Worm (Caenorhabditis elegans) whole organism, early embryonic: Measurements from ENCODE around the gene fbxc-23.

Experiments
- ama-1 ChIP-seq: fragments of 150-350 bp; optimal IDR thresholded peaks from 2 replicates; lab custom pipeline; 2014
- ceh-13 ChIP-seq: fragments of 200-800 bp; sonication (Bioruptor generic); optimal IDR thresholded peaks from 2 replicates; lab custom pipeline; 2018; ENCODE audit warnings: mild to moderate bottlenecking, missing genetic modification characterization, missing compliant biosample characterization
- hmg-4 ChIP-seq: fragments of 200-800 bp; sonication (Bioruptor generic); optimal IDR thresholded peaks from 2 replicates; lab custom pipeline; 2018; ENCODE audit warnings: mild to moderate bottlenecking, missing genetic modification characterization, missing compliant biosample characterization
- scrt-1 ChIP-seq: fragments of 200-800 bp; sonication (Bioruptor generic); IDR thresholded peaks from 2 replicates; pipeline ENCODE4 v1.3.6; 2022; ENCODE audit warnings: missing genetic modification characterization, missing compliant biosample characterization
- sea-1 ChIP-seq: fragments of 200-800 bp; sonication (Bioruptor generic); conservative IDR thresholded peaks from 2 replicates; pipeline ENCODE4 v1.3.6; 2022; ENCODE audit warnings: missing genetic modification characterization, missing compliant biosample characterization

ce11 chrII:13614516-13614915 lies 18.2 kb upstream of the fbxc-23 start:
- TF ChIP-seq sea-1 (GFP tag; lab: Robert Waterston, UW), result no peak
- no peak for TF ChIP-seq ceh-13 (GFP tag; lab: Kevin White, UChicago)
- TF ChIP-seq ama-1 (lab: Kevin White, UChicago), result no peak
- no peak for TF ChIP-seq scrt-1
- no peak for TF ChIP-seq hmg-4 (GFP tag; lab: Kevin White, UChicago)
